Fruit fly (Drosophila melanogaster) whole organism, wandering third instar larva: ENCODE results near the gene Cds.

ENCODE experiments used
- Abd-B ChIP-seq: fragments of >200 bp; optimal IDR thresholded peaks from 2 replicates; lab custom pipeline; 2017; ENCODE audit warnings: missing biosample characterization, missing genetic modification characterization
- CG32264 ChIP-seq: fragments of 200-800 bp; sonication (Bioruptor generic); optimal IDR thresholded peaks from 2 replicates; lab custom pipeline; 2016; ENCODE audit warnings: missing biosample characterization, missing genetic modification characterization
- CG9705 ChIP-seq: fragments of 200-800 bp; sonication (Bioruptor generic); optimal IDR thresholded peaks from 2 replicates; lab custom pipeline; 2018; ENCODE audit warnings: missing biosample characterization, mild to moderate bottlenecking, missing genetic modification characterization
- CrebA ChIP-seq: fragments of 200-800 bp; sonication (Bioruptor generic); optimal IDR thresholded peaks from 2 replicates; lab custom pipeline; 2016; ENCODE audit warnings: missing biosample characterization, mild to moderate bottlenecking, missing genetic modification characterization, borderline replicate concordance
- Dfd ChIP-seq: fragments of >200 bp; optimal IDR thresholded peaks from 2 replicates; lab custom pipeline; 2017; ENCODE audit warnings: missing biosample characterization, missing genetic modification characterization
- Dif ChIP-seq: fragments of 200-275, 200-300 bp; sonication (Bioruptor generic); optimal IDR thresholded peaks from 2 replicates; lab custom pipeline; 2018; ENCODE audit warnings: missing biosample characterization, missing genetic modification characterization; ENCODE audit not compliant: partially characterized antibody
- GATAd ChIP-seq: sonication (Bioruptor generic); optimal IDR thresholded peaks from 2 replicates; lab custom pipeline; 2016; ENCODE audit warnings: missing biosample characterization, missing genetic modification characterization
- HLH106 ChIP-seq: fragments of 200-800 bp; optimal IDR thresholded peaks from 3 replicates; lab custom pipeline; 2019; ENCODE audit warnings: missing biosample characterization, mild to moderate bottlenecking, missing genetic modification characterization, moderate library complexity
- Hnf4 ChIP-seq: fragments of 200-800 bp; sonication (Bioruptor generic); optimal IDR thresholded peaks from 2 replicates; lab custom pipeline; 2016; ENCODE audit warnings: missing biosample characterization, mild to moderate bottlenecking, missing genetic modification characterization
- Hr78 ChIP-seq: fragments of >200 bp; optimal IDR thresholded peaks from 2 replicates; lab custom pipeline; 2017; ENCODE audit warnings: missing biosample characterization, missing genetic modification characterization
- Hr83 ChIP-seq: fragments of 200-300 bp; sonication (Bioruptor generic); optimal IDR thresholded peaks from 2 replicates; lab custom pipeline; 2016; ENCODE audit warnings: missing biosample characterization, mild to moderate bottlenecking, missing genetic modification characterization, moderate library complexity; ENCODE audit not compliant: poor library complexity, severe bottlenecking
- Jra ChIP-seq: sonication (Bioruptor generic); optimal IDR thresholded peaks from 2 replicates; lab custom pipeline; 2016; ENCODE audit warnings: missing biosample characterization, missing genetic modification characterization
- Mio ChIP-seq: sonication (Bioruptor generic); optimal IDR thresholded peaks from 2 replicates; lab custom pipeline; 2016; ENCODE audit warnings: missing biosample characterization, missing genetic modification characterization
- Myc ChIP-seq: fragments of >200 bp; optimal IDR thresholded peaks from 2 replicates; lab custom pipeline; 2017
- N ChIP-seq: fragments of >200 bp; optimal IDR thresholded peaks from 2 replicates; lab custom pipeline; 2018; ENCODE audit warnings: missing biosample characterization, missing external identifiers, missing genetic modification characterization
- OdsH ChIP-seq: fragments of 200-800 bp; sonication (Bioruptor generic); optimal IDR thresholded peaks from 2 replicates; lab custom pipeline; 2016; ENCODE audit warnings: missing biosample characterization, mild to moderate bottlenecking, missing genetic modification characterization
- Rel ChIP-seq, 2 experiments: fragments of 200-800 bp; sonication (Bioruptor generic) in 1 of 2; optimal IDR thresholded peaks; 2 replicates in 1 of 2; 3 replicates in 1 of 2; lab custom pipeline; 2016 to 2019; ENCODE audit warnings: mild to moderate bottlenecking in 2 of 2, missing biosample characterization in 2 of 2, missing genetic modification characterization in 2 of 2, moderate library complexity in 1 of 2
- Sp1 ChIP-seq: fragments of 200-800 bp; sonication (Bioruptor generic); optimal IDR thresholded peaks from 3 replicates; lab custom pipeline; 2019; ENCODE audit warnings: missing biosample characterization, mild to moderate bottlenecking, missing genetic modification characterization, moderate library complexity
- Vsx2 ChIP-seq: fragments of 200-300, 225-300 bp; sonication (Bioruptor generic); optimal IDR thresholded peaks from 2 replicates; lab custom pipeline; 2018; ENCODE audit warnings: missing biosample characterization, missing genetic modification characterization; ENCODE audit not compliant: partially characterized antibody
- br ChIP-seq: fragments of 200-800 bp; sonication (Bioruptor generic); optimal IDR thresholded peaks from 2 replicates; lab custom pipeline; 2016; ENCODE audit warnings: missing biosample characterization, missing genetic modification characterization
- brk ChIP-seq: fragments of 200-800 bp; sonication (Bioruptor generic); optimal IDR thresholded peaks from 2 replicates; lab custom pipeline; 2016; ENCODE audit warnings: missing biosample characterization, mild to moderate bottlenecking, missing genetic modification characterization
- dl ChIP-seq, 2 experiments: fragments of 175-275, 200-275 bp in 1 of 2; fragments of 200-275 bp in 1 of 2; sonication (Bioruptor generic); optimal IDR thresholded peaks; lab custom pipeline; 2018; ENCODE audit warnings: mild to moderate bottlenecking in 2 of 2, missing biosample characterization in 2 of 2, missing genetic modification characterization in 2 of 2, moderate library complexity in 2 of 2; ENCODE audit not compliant: partially characterized antibody in 2 of 2, insufficient read depth in 1 of 2
- dmrt93B ChIP-seq: fragments of 200-800 bp; sonication (Bioruptor generic); optimal IDR thresholded peaks from 2 replicates; lab custom pipeline; 2018; ENCODE audit warnings: missing biosample characterization, mild to moderate bottlenecking, missing genetic modification characterization
- dsf ChIP-seq: sonication (Bioruptor generic); optimal IDR thresholded peaks from 2 replicates; lab custom pipeline; 2016; ENCODE audit warnings: missing biosample characterization, missing genetic modification characterization, borderline replicate concordance
- ey ChIP-seq: fragments of 200-800 bp; sonication (Bioruptor generic); optimal IDR thresholded peaks from 2 replicates; lab custom pipeline; 2016; ENCODE audit warnings: missing biosample characterization, missing genetic modification characterization
- foxo ChIP-seq, 2 experiments: fragments of 200-800 bp; sonication (Bioruptor generic); optimal IDR thresholded peaks; 2 replicates in 1 of 2; 3 replicates in 1 of 2; lab custom pipeline; 2016 to 2017; ENCODE audit warnings: missing biosample characterization in 2 of 2, missing genetic modification characterization in 2 of 2
- fru ChIP-seq: fragments of 200-800 bp; sonication (Bioruptor generic); optimal IDR thresholded peaks from 3 replicates; lab custom pipeline; 2016; ENCODE audit warnings: missing biosample characterization, mild to moderate bottlenecking, missing genetic modification characterization
- h ChIP-seq: fragments of 200-800 bp; sonication (Bioruptor generic); optimal IDR thresholded peaks from 3 replicates; lab custom pipeline; 2016; ENCODE audit warnings: missing biosample characterization, mild to moderate bottlenecking, missing genetic modification characterization
- jim ChIP-seq: fragments of 175-275, 200-325 bp; sonication (Bioruptor generic); optimal IDR thresholded peaks from 2 replicates; lab custom pipeline; 2016; ENCODE audit warnings: missing biosample characterization, mild to moderate bottlenecking, missing genetic modification characterization
- lola ChIP-seq: fragments of >200 bp; optimal IDR thresholded peaks from 2 replicates; lab custom pipeline; 2017; ENCODE audit warnings: missing biosample characterization, missing genetic modification characterization
- pan ChIP-seq: fragments of >200 bp; optimal IDR thresholded peaks from 2 replicates; lab custom pipeline; 2017
- psq ChIP-seq: fragments of 200-800 bp; sonication (Bioruptor generic); optimal IDR thresholded peaks from 3 replicates; lab custom pipeline; 2017; ENCODE audit warnings: missing biosample characterization, mild to moderate bottlenecking, missing genetic modification characterization, moderate library complexity
- rgr ChIP-seq: fragments of 200-800 bp; sonication (Bioruptor generic); optimal IDR thresholded peaks from 3 replicates; lab custom pipeline; 2016; ENCODE audit warnings: missing biosample characterization, mild to moderate bottlenecking, missing genetic modification characterization
- sage ChIP-seq: fragments of 200-800 bp; sonication (Bioruptor generic); optimal IDR thresholded peaks from 2 replicates; lab custom pipeline; 2016; ENCODE audit warnings: missing biosample characterization, mild to moderate bottlenecking, missing genetic modification characterization
- sv ChIP-seq: fragments of 200-800 bp; sonication (Bioruptor generic); optimal IDR thresholded peaks from 3 replicates; lab custom pipeline; 2016; ENCODE audit warnings: missing biosample characterization, missing genetic modification characterization
- tai ChIP-seq: sonication (Bioruptor generic); optimal IDR thresholded peaks from 2 replicates; lab custom pipeline; 2016; ENCODE audit warnings: missing biosample characterization, missing genetic modification characterization
- usp ChIP-seq: fragments of >200 bp; optimal IDR thresholded peaks from 2 replicates; lab custom pipeline; 2017; ENCODE audit warnings: missing biosample characterization, missing genetic modification characterization
- woc ChIP-seq: sonication (Bioruptor generic); optimal IDR thresholded peaks from 2 replicates; lab custom pipeline; 2016; ENCODE audit warnings: missing biosample characterization, mild to moderate bottlenecking, missing genetic modification characterization

The Cds gene

DNA sequence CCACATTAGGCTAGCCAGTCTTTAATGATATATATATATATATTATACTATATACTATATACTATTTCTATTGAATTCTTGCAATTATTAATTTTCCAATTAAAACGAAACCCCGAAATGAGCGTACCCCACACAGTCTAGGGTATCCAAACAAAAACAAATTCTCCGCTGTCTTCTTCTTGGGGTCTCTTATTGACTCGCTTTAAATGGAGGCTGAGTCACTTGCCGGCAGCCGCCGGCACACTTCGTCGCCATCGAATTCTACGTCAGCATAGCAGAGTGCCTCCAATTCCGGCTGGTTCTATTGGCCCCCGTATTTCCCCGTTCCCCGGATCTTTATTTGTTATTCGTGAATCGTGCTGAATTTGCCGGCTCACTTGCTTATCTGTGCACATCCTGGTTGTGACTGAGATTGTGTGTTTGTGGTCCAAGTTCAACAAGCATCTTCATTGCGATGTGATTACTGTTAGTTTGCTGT lies 32.9 kb upstream of the Cds start:
- peak in 1 of 2 experiments; percentile 26 for TF ChIP-seq foxo (GFP tag; optimal IDR thresholded peaks at IDR 0.05; lab: Kevin White, UChicago)
- no peak for TF ChIP-seq woc
- peak; percentile 13 for TF ChIP-seq rgr
- no peak for TF ChIP-seq br (GFP tag; lab: Kevin White, UChicago)
- no peak for TF ChIP-seq Abd-B (GFP tag; lab: Kevin White, UChicago)
- no peak for TF ChIP-seq Rel (GFP tag; optimal IDR thresholded peaks at IDR 0.05; lab: Kevin White, UChicago)
- peak; percentile 63 for TF ChIP-seq Rel (tag; optimal IDR thresholded peaks at IDR 0.05; lab: Kevin White, UChicago)
- no peak for TF ChIP-seq CrebA
- no peak for TF ChIP-seq Hnf4 (GFP tag; lab: Kevin White, UChicago)
- TF ChIP-seq psq: no peak
- TF ChIP-seq dmrt93B: no peak
- no peak for TF ChIP-seq dl (GFP tag; optimal IDR thresholded peaks at IDR 0.05; lab: Kevin White, UChicago; ENCODE audit: insufficient read depth in 1 of 2, partially characterized antibody in 2 of 2)
- no peak for TF ChIP-seq dsf (GFP tag; lab: Kevin White, UChicago)
- TF ChIP-seq HLH106: peak; percentile 11
- no peak for TF ChIP-seq usp (GFP tag; lab: Kevin White, UChicago)
- TF ChIP-seq Mio (GFP tag; lab: Kevin White, UChicago): no peak
- TF ChIP-seq CG32264 (GFP tag; lab: Kevin White, UChicago): no peak
- TF ChIP-seq Hr83: peak; percentile 30

DNA sequence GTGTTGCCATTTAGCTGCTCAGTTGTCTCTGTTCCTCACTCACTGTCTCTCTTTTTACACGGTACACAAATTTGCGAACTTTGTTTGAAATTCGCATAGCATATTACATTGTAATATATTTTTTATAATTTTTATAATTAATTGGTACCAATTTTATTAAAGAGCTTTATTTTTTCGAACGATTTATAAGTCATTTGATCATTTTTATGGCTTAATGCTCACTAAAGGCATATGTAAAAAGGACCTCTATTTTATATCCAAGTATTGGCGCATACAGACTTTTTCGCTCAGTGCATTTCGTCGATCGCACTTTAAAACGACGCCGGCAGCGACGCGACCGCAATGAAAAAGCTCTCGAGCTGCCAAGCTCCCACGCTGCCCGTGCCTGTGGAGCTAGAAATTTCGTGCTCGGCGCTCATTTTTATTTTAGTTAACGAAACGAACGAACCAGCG lies 31.4 kb upstream of the Cds start:
- TF ChIP-seq foxo (GFP tag; optimal IDR thresholded peaks at IDR 0.05; lab: Kevin White, UChicago) (peak in 1 of 2 experiments; percentile 95), h (GFP tag; lab: Kevin White, UChicago) (peak; percentile 93), Sp1 (peak; percentile 91), usp (GFP tag; lab: Kevin White, UChicago) (no peak), Hnf4 (GFP tag; lab: Kevin White, UChicago) (peak; percentile 83), tai (no peak), CG9705 (GFP tag; lab: Kevin White, UChicago) (peak; percentile 90), jim (GFP tag; lab: Kevin White, UChicago) (no peak), Hr78 (GFP tag; lab: Kevin White, UChicago) (no peak), woc (peak; percentile 55), fru (GFP tag; lab: Kevin White, UChicago) (peak; percentile 92), dl (GFP tag; optimal IDR thresholded peaks at IDR 0.05; lab: Kevin White, UChicago; ENCODE audit: insufficient read depth in 1 of 2, partially characterized antibody in 2 of 2) (no peak), Vsx2 (GFP tag; lab: Kevin White, UChicago) (no peak), Dfd (GFP tag; lab: Kevin White, UChicago) (no peak), N (GFP tag; lab: Kevin White, UChicago) (no peak), Hr83 (no peak), Jra (GFP tag; lab: Kevin White, UChicago) (peak; percentile 53), Dif (GFP tag; lab: Kevin White, UChicago) (no peak), CG32264 (GFP tag; lab: Kevin White, UChicago) (peak; percentile 19), CrebA (peak; percentile 76), OdsH (GFP tag; lab: Kevin White, UChicago) (peak; percentile 94), dmrt93B (peak; percentile 89), sage (GFP tag; lab: Kevin White, UChicago) (peak; percentile 15), sv (peak; percentile 87), Rel (GFP tag; optimal IDR thresholded peaks at IDR 0.05; lab: Kevin White, UChicago) (peak; percentile 47), Rel (tag; optimal IDR thresholded peaks at IDR 0.05; lab: Kevin White, UChicago) (peak; percentile 43), Mio (GFP tag; lab: Kevin White, UChicago) (peak; percentile 20), HLH106 (peak; percentile 91), brk (GFP tag; lab: Kevin White, UChicago) (peak; percentile 73), pan (lab: Kevin White, UChicago) (no peak), lola (no peak), GATAd (GFP tag; lab: Kevin White, UChicago) (no peak), br (GFP tag; lab: Kevin White, UChicago) (peak; percentile 78), Myc (no peak), dsf (GFP tag; lab: Kevin White, UChicago) (no peak), ey (GFP tag; lab: Kevin White, UChicago) (peak; percentile 79), rgr (peak; percentile 94), Abd-B (GFP tag; lab: Kevin White, UChicago) (no peak), psq (peak; percentile 92)
